Worm (Caenorhabditis elegans) whole organism, L4/young adult: ENCODE results near the gene srh-219.

Experiments used
- dao-5 ChIP-seq: sonication (generic microtip); optimal IDR thresholded peaks from 2 replicates; lab custom pipeline; 2016; ENCODE audit warnings: missing genotype, missing genetic modification characterization, moderate library complexity, missing compliant biosample characterization
- him-1 ChIP-seq: sonication (generic microtip); optimal IDR thresholded peaks from 2 replicates; lab custom pipeline; 2016; ENCODE audit warnings: missing genotype, missing genetic modification reagents, missing genetic modification characterization, missing compliant biosample characterization

ce11 chrV:15464402-15464801, 30.9 kb upstream of the srh-219 start, which contains the start of gene rocf-1:
- no peak for TF ChIP-seq him-1 (tag; lab: Kevin White, UChicago)
- TF ChIP-seq dao-5 (tag; lab: Kevin White, UChicago), result no peak
